Fruit fly (Drosophila melanogaster) whole organism, embryonic: ENCODE measurements around the gene Yip1d1.

Experiments used
- Atf-2 ChIP-seq: fragments of 200-800 bp; sonication (Bioruptor generic); optimal IDR thresholded peaks from 2 replicates; lab custom pipeline; 2016; ENCODE audit warnings: missing biosample characterization, missing genetic modification characterization
- B-H1 ChIP-seq: fragments of 200-800 bp; sonication (Bioruptor generic); IDR thresholded peaks from 3 replicates; pipeline ENCODE4 v1.3.6; 2022; ENCODE audit warnings: missing biosample characterization, missing genetic modification characterization
- Bgb ChIP-seq: fragments of 200-800 bp; sonication (Bioruptor generic); IDR thresholded peaks from 2 replicates; pipeline ENCODE4 v1.3.6; 2022; ENCODE audit warnings: missing biosample characterization, missing genetic modification characterization; ENCODE audit not compliant: partially characterized antibody
- C15 ChIP-seq: fragments of 200-800 bp; sonication (Bioruptor generic); IDR thresholded peaks from 3 replicates; pipeline ENCODE4 v1.3.6; 2022; ENCODE audit warnings: missing biosample characterization, missing genetic modification characterization
- CG10267 ChIP-seq: fragments of 200-800 bp; sonication (Bioruptor generic); optimal IDR thresholded peaks from 2 replicates; lab custom pipeline; 2018; ENCODE audit warnings: missing biosample characterization, mild to moderate bottlenecking, missing genetic modification characterization, moderate library complexity
- CG10274 ChIP-seq: fragments of 200-800 bp; sonication (Bioruptor generic); optimal IDR thresholded peaks from 3 replicates; lab custom pipeline; 2017; ENCODE audit warnings: missing biosample characterization, mild to moderate bottlenecking, missing genetic modification characterization
- CG11696 ChIP-seq: fragments of 200-800 bp; sonication (Bioruptor generic); IDR thresholded peaks from 2 replicates; pipeline ENCODE4 v1.3.6; 2022; ENCODE audit warnings: missing biosample characterization, missing genetic modification characterization
- CG11723 ChIP-seq: fragments of 200-800 bp; sonication (Bioruptor generic); optimal IDR thresholded peaks from 2 replicates; lab custom pipeline; 2017; ENCODE audit warnings: missing biosample characterization, mild to moderate bottlenecking, missing genetic modification characterization
- CG12236 ChIP-seq: fragments of 200-800 bp; sonication (Bioruptor generic); optimal IDR thresholded peaks from 2 replicates; lab custom pipeline; 2016; ENCODE audit warnings: missing biosample characterization, missing genetic modification characterization
- CG13424 ChIP-seq: fragments of 200-800 bp; sonication (Bioruptor generic); optimal IDR thresholded peaks from 2 replicates; lab custom pipeline; 2019; ENCODE audit warnings: missing biosample characterization, mild to moderate bottlenecking, missing genetic modification characterization, moderate library complexity
- CG14050 ChIP-seq: fragments of 200-800 bp; sonication (Bioruptor generic); IDR thresholded peaks from 3 replicates; pipeline ENCODE4 v1.3.6; 2022; ENCODE audit warnings: missing biosample characterization, missing genetic modification characterization
- CG15073 ChIP-seq: fragments of 200-800 bp; sonication (Bioruptor generic); optimal IDR thresholded peaks from 2 replicates; lab custom pipeline; 2016; ENCODE audit warnings: missing biosample characterization, missing genetic modification characterization
- CG15601 ChIP-seq: fragments of 200-800 bp; sonication (Bioruptor generic); optimal IDR thresholded peaks from 3 replicates; lab custom pipeline; 2019; ENCODE audit warnings: missing biosample characterization, mild to moderate bottlenecking, missing genetic modification characterization, moderate library complexity
- CG17568 ChIP-seq: fragments of 200-800 bp; sonication (Bioruptor generic); optimal IDR thresholded peaks from 2 replicates; lab custom pipeline; 2018; ENCODE audit warnings: missing biosample characterization, mild to moderate bottlenecking, missing genetic modification characterization, moderate library complexity
- CG18476 ChIP-seq: fragments of 200-800 bp; sonication (Bioruptor generic); optimal IDR thresholded peaks from 2 replicates; lab custom pipeline; 2016; ENCODE audit warnings: missing biosample characterization, mild to moderate bottlenecking, missing genetic modification characterization
- CG18764 ChIP-seq: fragments of 200-800 bp; sonication (Bioruptor generic); optimal IDR thresholded peaks from 3 replicates; lab custom pipeline; 2016; ENCODE audit warnings: missing biosample characterization, missing genetic modification characterization
- CG2129 ChIP-seq: fragments of 200-800 bp; sonication (Bioruptor generic); IDR thresholded peaks from 2 replicates; pipeline ENCODE4 v1.3.6; 2022; ENCODE audit warnings: missing biosample characterization, missing genetic modification characterization; ENCODE audit not compliant: partially characterized antibody
- CG2678 ChIP-seq: fragments of 200-800 bp; sonication (Bioruptor generic); optimal IDR thresholded peaks from 3 replicates; lab custom pipeline; 2019; ENCODE audit warnings: missing biosample characterization, mild to moderate bottlenecking, missing genetic modification characterization, moderate library complexity
- CG31441 ChIP-seq: fragments of 200-800 bp; sonication (Bioruptor generic); IDR thresholded peaks from 2 replicates; pipeline ENCODE4 v1.3.6; 2022; ENCODE audit warnings: missing biosample characterization, missing genetic modification characterization
- CG34376 ChIP-seq: fragments of 200-800 bp; sonication (Bioruptor generic); optimal IDR thresholded peaks from 2 replicates; lab custom pipeline; 2018; ENCODE audit warnings: missing biosample characterization, mild to moderate bottlenecking, missing genetic modification characterization
- CG3847 ChIP-seq: fragments of 200-800 bp; sonication (Bioruptor generic); IDR thresholded peaks from 2 replicates; pipeline ENCODE4 v1.3.6; 2022; ENCODE audit warnings: missing biosample characterization, missing genetic modification characterization
- CG42726 ChIP-seq: fragments of 200-800 bp; sonication (Bioruptor generic); IDR thresholded peaks from 2 replicates; pipeline ENCODE4 v1.3.6; 2022; ENCODE audit warnings: missing biosample characterization, missing genetic modification characterization; ENCODE audit not compliant: partially characterized antibody
- CG4328 ChIP-seq: fragments of 200-800 bp; sonication (Bioruptor generic); optimal IDR thresholded peaks from 3 replicates; lab custom pipeline; 2017; ENCODE audit warnings: missing biosample characterization, missing genetic modification reagents, missing genetic modification characterization
- CG6254 ChIP-seq: fragments of 200-800 bp; sonication (Bioruptor generic); optimal IDR thresholded peaks from 3 replicates; lab custom pipeline; 2017; ENCODE audit warnings: mild to moderate bottlenecking, missing biosample characterization, missing genetic modification reagents, missing genetic modification characterization
- CG7556 ChIP-seq: fragments of 200-800 bp; sonication (Bioruptor generic); optimal IDR thresholded peaks from 2 replicates; lab custom pipeline; 2017; ENCODE audit warnings: missing biosample characterization, mild to moderate bottlenecking, missing genetic modification characterization
- CG8089 ChIP-seq: fragments of 200-800 bp; sonication (Bioruptor generic); optimal IDR thresholded peaks from 3 replicates; lab custom pipeline; 2016; ENCODE audit warnings: missing biosample characterization, missing genetic modification characterization
- CG8924 ChIP-seq: fragments of 200-800 bp; optimal IDR thresholded peaks from 3 replicates; lab custom pipeline; 2019; ENCODE audit warnings: missing biosample characterization, mild to moderate bottlenecking, missing genetic modification characterization, moderate library complexity
- E2f1 ChIP-seq: fragments of 200-800 bp; sonication (Bioruptor generic); IDR thresholded peaks from 2 replicates; pipeline ENCODE4 v1.3.6; 2022; ENCODE audit warnings: missing biosample characterization, missing genetic modification characterization
- Hr3 ChIP-seq: fragments of 200-800 bp; sonication (Bioruptor generic); optimal IDR thresholded peaks from 3 replicates; lab custom pipeline; 2016; ENCODE audit warnings: missing biosample characterization, missing genetic modification characterization
- Hr78 ChIP-seq, 2 experiments: fragments of 200-800 bp in 1 of 2; fragments of >200 bp in 1 of 2; sonication (Bioruptor generic) in 1 of 2; optimal IDR thresholded peaks; 2 replicates each; lab custom pipeline; 2017 to 2019; ENCODE audit warnings: missing biosample characterization in 2 of 2, missing genetic modification characterization in 2 of 2, mild to moderate bottlenecking in 1 of 2, moderate library complexity in 1 of 2
- Mad ChIP-seq: fragments of 200-800 bp; sonication (Bioruptor generic); optimal IDR thresholded peaks from 2 replicates; lab custom pipeline; 2016; ENCODE audit warnings: missing biosample characterization, missing genetic modification characterization
- Meics ChIP-seq: fragments of 200-800 bp; sonication (Bioruptor generic); optimal IDR thresholded peaks from 2 replicates; lab custom pipeline; 2017; ENCODE audit warnings: missing biosample characterization, mild to moderate bottlenecking, missing genetic modification characterization
- Opbp ChIP-seq: fragments of 200-800 bp; sonication (Bioruptor generic); IDR thresholded peaks from 3 replicates; pipeline ENCODE4 v1.3.6; 2022; ENCODE audit warnings: missing biosample characterization, missing genetic modification characterization; ENCODE audit not compliant: partially characterized antibody
- Xrp1 ChIP-seq: fragments of 200-800 bp; sonication (Bioruptor generic); IDR thresholded peaks from 2 replicates; pipeline ENCODE4 v1.3.6; 2022; ENCODE audit warnings: missing biosample characterization, missing genetic modification characterization
- ash1 ChIP-seq: fragments of 200-800 bp; sonication (Bioruptor generic); optimal IDR thresholded peaks from 2 replicates; lab custom pipeline; 2018; ENCODE audit warnings: missing biosample characterization, mild to moderate bottlenecking, missing genetic modification characterization
- bigmax ChIP-seq: fragments of 200-800 bp; sonication (Bioruptor generic); optimal IDR thresholded peaks from 2 replicates; lab custom pipeline; 2018; ENCODE audit warnings: missing biosample characterization, mild to moderate bottlenecking, missing genetic modification characterization
- chn ChIP-seq: fragments of 200-800 bp; sonication (Bioruptor generic); optimal IDR thresholded peaks from 2 replicates; lab custom pipeline; 2016; ENCODE audit warnings: missing biosample characterization, missing genetic modification characterization
- dmrt99B ChIP-seq: fragments of 200-800 bp; sonication (Bioruptor generic); optimal IDR thresholded peaks from 2 replicates; lab custom pipeline; 2018; ENCODE audit warnings: missing biosample characterization, mild to moderate bottlenecking, missing genetic modification characterization, moderate library complexity
- gsb-n ChIP-seq: fragments of 200-800 bp; sonication (Bioruptor generic); optimal IDR thresholded peaks from 3 replicates; lab custom pipeline; 2018; ENCODE audit warnings: missing biosample characterization, mild to moderate bottlenecking, missing genetic modification characterization
- ham ChIP-seq: fragments of 200-800 bp; sonication (Bioruptor generic); IDR thresholded peaks from 2 replicates; pipeline ENCODE4 v1.3.6; 2022; ENCODE audit warnings: missing biosample characterization, missing genetic modification characterization
- hkb ChIP-seq, 2 experiments: fragments of 200-800 bp in 1 of 2; fragments of >200 bp in 1 of 2; sonication (Bioruptor generic) in 1 of 2; IDR thresholded peaks in 1 of 2; optimal IDR thresholded peaks in 1 of 2; 2 replicates each; pipeline versions ENCODE4 v1.3.6 to Lab custom; 2017 to 2022; ENCODE audit warnings: missing biosample characterization in 1 of 2, missing genetic modification characterization in 1 of 2
- lmd ChIP-seq: fragments of 200-800 bp; sonication (Bioruptor generic); IDR thresholded peaks from 2 replicates; pipeline ENCODE4 v1.3.6; 2022; ENCODE audit warnings: missing biosample characterization, missing genetic modification characterization
- p53 ChIP-seq: fragments of 200-800 bp; sonication (Bioruptor generic); optimal IDR thresholded peaks from 2 replicates; lab custom pipeline; 2016; ENCODE audit warnings: missing biosample characterization, missing genetic modification characterization
- prd ChIP-seq, 3 experiments: fragments of >200 bp in 2 of 3; fragments of 200-800 bp in 1 of 3; sonication (Bioruptor generic) in 1 of 3; optimal IDR thresholded peaks in 2 of 3; IDR thresholded peaks in 1 of 3; 2 replicates in 2 of 3; 3 replicates in 1 of 3; pipeline versions ENCODE4 v1.3.6 to Lab custom; 2017 to 2022; ENCODE audit warnings: missing biosample characterization in 1 of 3, missing genetic modification characterization in 1 of 3
- ro ChIP-seq: fragments of 200-800 bp; sonication (Bioruptor generic); IDR thresholded peaks from 2 replicates; pipeline ENCODE4 v1.3.6; 2022; ENCODE audit warnings: missing biosample characterization, missing genetic modification characterization
- shn ChIP-seq: fragments of 200-800 bp; sonication (Bioruptor generic); optimal IDR thresholded peaks from 3 replicates; lab custom pipeline; 2016; ENCODE audit warnings: missing biosample characterization, missing genetic modification characterization
- sr ChIP-seq: fragments of 200-800 bp; sonication (Bioruptor generic); IDR thresholded peaks from 3 replicates; pipeline ENCODE4 v1.3.6; 2022; ENCODE audit warnings: missing biosample characterization, missing genetic modification characterization
- vfl ChIP-seq: fragments of 200-800 bp; sonication (Bioruptor generic); optimal IDR thresholded peaks from 2 replicates; lab custom pipeline; 2016; ENCODE audit warnings: missing biosample characterization, missing genetic modification characterization
- wek ChIP-seq: fragments of 200-800 bp; sonication (Bioruptor generic); optimal IDR thresholded peaks from 3 replicates; lab custom pipeline; 2018; ENCODE audit warnings: missing biosample characterization, mild to moderate bottlenecking, missing genetic modification characterization, moderate library complexity
- z ChIP-seq: fragments of 200-800 bp; sonication (Bioruptor generic); IDR thresholded peaks from 3 replicates; pipeline ENCODE4 v1.3.6; 2022; ENCODE audit warnings: missing biosample characterization, missing genetic modification characterization

Gene Yip1d1

dm6 chr2L:13000393-13001001 lies at the start of gene Yip1d1 (continued):
- TF ChIP-seq CG12236 (GFP tag; lab: Kevin White, UChicago), result no peak
- no peak for TF ChIP-seq ro (GFP tag; lab: Robert Waterston, UW)
- no peak for TF ChIP-seq prd (optimal IDR thresholded peaks at IDR 0.05; lab: Kevin White, UChicago)
- TF ChIP-seq prd (GFP tag; IDR thresholded peaks at IDR 0.05; lab: Robert Waterston, UW), result no peak
- no peak for TF ChIP-seq CG6254 (GFP tag; lab: Kevin White, UChicago)
- TF ChIP-seq Hr78 (GFP tag; optimal IDR thresholded peaks at IDR 0.05; lab: Kevin White, UChicago), result no peak
- no peak for TF ChIP-seq ham (GFP tag; lab: Robert Waterston, UW)
- TF ChIP-seq dmrt99B, result no peak
- TF ChIP-seq gsb-n (tag; lab: Kevin White, UChicago), result no peak
- peak; percentile 52 for TF ChIP-seq CG10267
- TF ChIP-seq CG42726 (GFP tag; lab: Robert Waterston, UW), result peak; percentile 73; the same call in 1 of the 2 replicates
- no peak for TF ChIP-seq B-H1 (GFP tag; lab: Robert Waterston, UW)
- no peak for TF ChIP-seq CG4328 (GFP tag; lab: Kevin White, UChicago)
- TF ChIP-seq CG2129 (GFP tag; lab: Robert Waterston, UW), result peak; percentile 74
- no peak for TF ChIP-seq sr (GFP tag; lab: Robert Waterston, UW)
- TF ChIP-seq Mad (GFP tag; lab: Kevin White, UChicago), result no peak
- no peak for TF ChIP-seq shn (GFP tag; lab: Kevin White, UChicago)
- TF ChIP-seq CG11723, result no peak
- TF ChIP-seq CG3847, result no peak
- no peak for TF ChIP-seq CG8089
- TF ChIP-seq lmd (GFP tag; lab: Robert Waterston, UW), result no peak
- TF ChIP-seq p53 (GFP tag; lab: Kevin White, UChicago), result no peak
- TF ChIP-seq C15 (GFP tag; lab: Robert Waterston, UW), result no peak
- TF ChIP-seq Meics (GFP tag; lab: Kevin White, UChicago), result no peak
- TF ChIP-seq ash1 (GFP tag; lab: Kevin White, UChicago), result no peak
- TF ChIP-seq Bgb, result peak; percentile 97
- no peak for TF ChIP-seq CG2678
- no peak for TF ChIP-seq CG8924 (tag; lab: Kevin White, UChicago)
- no peak for TF ChIP-seq Atf-2 (GFP tag; lab: Kevin White, UChicago)
- TF ChIP-seq Xrp1 (GFP tag; lab: Robert Waterston, UW), result no peak
- TF ChIP-seq CG10274, result no peak
- no peak for TF ChIP-seq Hr3 (GFP tag; lab: Kevin White, UChicago)
- no peak for TF ChIP-seq CG31441 (GFP tag; lab: Robert Waterston, UW)
- no peak for TF ChIP-seq CG18476
- no peak for TF ChIP-seq CG34376 (GFP tag; lab: Kevin White, UChicago)
- TF ChIP-seq Opbp (GFP tag; lab: Robert Waterston, UW), result peak; percentile 95
- no peak for TF ChIP-seq CG15073 (GFP tag; lab: Kevin White, UChicago)
- TF ChIP-seq z (GFP tag; lab: Robert Waterston, UW), result no peak
- TF ChIP-seq CG7556 (GFP tag; lab: Kevin White, UChicago), result no peak
- TF ChIP-seq CG13424 (tag; lab: Kevin White, UChicago), result no peak
- TF ChIP-seq vfl, result no peak
- TF ChIP-seq CG15601 (tag; lab: Kevin White, UChicago), result no peak
- TF ChIP-seq CG17568 (GFP tag; lab: Kevin White, UChicago), result no peak
- no peak for TF ChIP-seq E2f1
- TF ChIP-seq chn (GFP tag; lab: Kevin White, UChicago), result no peak
- no peak for TF ChIP-seq CG18764
- no peak for TF ChIP-seq CG14050 (GFP tag; lab: Robert Waterston, UW)
- no peak for TF ChIP-seq wek (GFP tag; lab: Kevin White, UChicago)
- no peak for TF ChIP-seq CG11696 (GFP tag; lab: Robert Waterston, UW)
- no peak for TF ChIP-seq bigmax (GFP tag; lab: Kevin White, UChicago)
- TF ChIP-seq hkb (optimal IDR thresholded peaks at IDR 0.05; lab: Kevin White, UChicago), result no peak
- TF ChIP-seq hkb (GFP tag; IDR thresholded peaks at IDR 0.05; lab: Robert Waterston, UW), result no peak
